Worm (Caenorhabditis elegans) whole organism, young adult: ENCODE data around the gene F37B12.1.

ENCODE experiments used
- B0035.1 ChIP-seq: sonication (generic microtip); optimal IDR thresholded peaks from 2 replicates; lab custom pipeline; 2016; ENCODE audit warnings: missing genetic modification characterization, mild to moderate bottlenecking, missing compliant biosample characterization, missing genotype, missing genetic modification reagents
- B0261.1 ChIP-seq: sonication (generic microtip); optimal IDR thresholded peaks from 2 replicates; lab custom pipeline; 2016; ENCODE audit warnings: mild to moderate bottlenecking, missing genetic modification characterization, moderate library complexity, missing compliant biosample characterization
- F22D6.2 ChIP-seq: sonication (generic microtip); optimal IDR thresholded peaks from 2 replicates; lab custom pipeline; 2016; ENCODE audit warnings: mild to moderate bottlenecking, missing genetic modification characterization, missing compliant biosample characterization
- F23B12.7 ChIP-seq: sonication (generic microtip); optimal IDR thresholded peaks from 2 replicates; lab custom pipeline; 2017; ENCODE audit warnings: missing genetic modification characterization, mild to moderate bottlenecking, missing compliant biosample characterization, antibody characterized with exemption, moderate library complexity; ENCODE audit not compliant: insufficient read depth
- K11D2.4 ChIP-seq: fragments of 200-800 bp; sonication (Bioruptor generic); IDR thresholded peaks from 2 replicates; pipeline ENCODE4 v1.3.6; 2022; ENCODE audit warnings: missing genetic modification reagents, missing genetic modification characterization, missing compliant biosample characterization
- Y53G8AR.9 ChIP-seq: fragments of 200-800 bp; sonication (Bioruptor generic); conservative IDR thresholded peaks from 2 replicates; pipeline ENCODE4 v1.3.6; 2022; ENCODE audit warnings: missing genetic modification reagents, missing genetic modification characterization, missing compliant biosample characterization
- Y67H2A.10 ChIP-seq: fragments of 200-800 bp; sonication (Bioruptor generic); conservative IDR thresholded peaks from 2 replicates; pipeline ENCODE4 v1.3.6; 2022; ENCODE audit warnings: missing genetic modification reagents, missing genetic modification characterization, missing compliant biosample characterization
- Y79H2A.3 ChIP-seq: fragments of 200-800 bp; sonication (Bioruptor generic); conservative IDR thresholded peaks from 2 replicates; pipeline ENCODE4 v1.3.6; 2022; ENCODE audit warnings: missing genetic modification reagents, missing genetic modification characterization, missing compliant biosample characterization
- akir-1 ChIP-seq: fragments of 200-800 bp; sonication (Bioruptor generic); optimal IDR thresholded peaks from 2 replicates; lab custom pipeline; 2018; ENCODE audit warnings: mild to moderate bottlenecking, missing genetic modification characterization, moderate library complexity, missing compliant biosample characterization
- aptf-3 ChIP-seq: fragments of 200-800 bp; sonication (Bioruptor generic); IDR thresholded peaks from 2 replicates; pipeline ENCODE4 v1.3.6; 2022; ENCODE audit warnings: missing genetic modification characterization, missing compliant biosample characterization
- atf-7 ChIP-seq: sonication (generic microtip); optimal IDR thresholded peaks from 2 replicates; lab custom pipeline; 2017; ENCODE audit warnings: mild to moderate bottlenecking, missing genetic modification characterization, missing compliant biosample characterization
- bed-1 ChIP-seq: fragments of 200-800 bp; sonication (Bioruptor generic); IDR thresholded peaks from 2 replicates; pipeline ENCODE4 v1.3.6; 2022; ENCODE audit warnings: missing genetic modification reagents, missing genetic modification characterization, missing compliant biosample characterization
- bed-2 ChIP-seq: fragments of 200-800 bp; sonication (Bioruptor generic); IDR thresholded peaks from 2 replicates; pipeline ENCODE4 v1.3.6; 2022; ENCODE audit warnings: missing genetic modification reagents, missing genetic modification characterization, missing compliant biosample characterization
- ceh-27 ChIP-seq: fragments of 200-800 bp; sonication (Bioruptor generic); optimal IDR thresholded peaks from 2 replicates; lab custom pipeline; 2018; ENCODE audit warnings: mild to moderate bottlenecking, missing genetic modification characterization, moderate library complexity, missing compliant biosample characterization
- ceh-58 ChIP-seq: fragments of 200-800 bp; sonication (Bioruptor generic); IDR thresholded peaks from 2 replicates; pipeline ENCODE4 v1.3.6; 2022; ENCODE audit warnings: missing genetic modification characterization, missing compliant biosample characterization
- dpl-1 ChIP-seq: fragments of 150-350 bp; optimal IDR thresholded peaks from 2 replicates; lab custom pipeline; 2014; ENCODE audit warnings: missing biosample characterization, missing genetic modification reagents, missing genetic modification characterization
- egl-44 ChIP-seq: fragments of 200-800 bp; sonication (Bioruptor generic); IDR thresholded peaks from 2 replicates; pipeline ENCODE4 v1.3.6; 2022; ENCODE audit warnings: missing genetic modification reagents, missing genetic modification characterization, missing compliant biosample characterization
- hlh-12 ChIP-seq: sonication (generic microtip); optimal IDR thresholded peaks from 2 replicates; lab custom pipeline; 2016; ENCODE audit warnings: missing genetic modification characterization, missing compliant biosample characterization
- lag-1 ChIP-seq: fragments of 200-800 bp; sonication (Bioruptor generic); IDR thresholded peaks from 2 replicates; pipeline ENCODE4 v1.3.6; 2022; ENCODE audit warnings: missing genetic modification reagents, missing genetic modification characterization, missing compliant biosample characterization
- lsy-27 ChIP-seq: sonication (generic microtip); optimal IDR thresholded peaks from 2 replicates; lab custom pipeline; 2017; ENCODE audit warnings: missing genetic modification characterization, mild to moderate bottlenecking, missing compliant biosample characterization, antibody characterized with exemption, missing genotype, borderline replicate concordance; ENCODE audit not compliant: insufficient read depth
- madf-3 ChIP-seq: fragments of 200-800 bp; sonication (Bioruptor generic); IDR thresholded peaks from 2 replicates; pipeline ENCODE4 v1.3.6; 2022; ENCODE audit warnings: missing genetic modification reagents, missing genetic modification characterization, missing compliant biosample characterization
- madf-6 ChIP-seq: fragments of 200-800 bp; sonication (Bioruptor generic); IDR thresholded peaks from 2 replicates; pipeline ENCODE4 v1.3.6; 2022; ENCODE audit warnings: missing genetic modification reagents, missing genetic modification characterization, missing compliant biosample characterization
- nhr-80 ChIP-seq: sonication (generic microtip); optimal IDR thresholded peaks from 2 replicates; lab custom pipeline; 2016; ENCODE audit warnings: missing genetic modification characterization, missing compliant biosample characterization
- rcor-1 ChIP-seq: fragments of 200-800 bp; sonication (Bioruptor generic); IDR thresholded peaks from 2 replicates; pipeline ENCODE4 v1.3.6; 2022; ENCODE audit warnings: missing genetic modification reagents, missing genetic modification characterization, missing compliant biosample characterization
- sea-2 ChIP-seq: fragments of 200-800 bp; sonication (Bioruptor generic); IDR thresholded peaks from 2 replicates; pipeline ENCODE4 v1.3.6; 2022; ENCODE audit warnings: missing genetic modification characterization, missing compliant biosample characterization
- snpc-4 ChIP-seq, 5 experiments: fragments of 150-350 bp in 1 of 5; sonication (generic microtip) in 4 of 5; optimal IDR thresholded peaks; 2 replicates each; lab custom pipeline; 2014 to 2018; ENCODE audit warnings: missing genetic modification characterization in 5 of 5, missing biosample characterization in 3 of 5, antibody characterized with exemption in 2 of 5, mild to moderate bottlenecking in 2 of 5, missing compliant biosample characterization in 2 of 5, missing genotype in 2 of 5, moderate library complexity in 2 of 5, missing genetic modification reagents in 1 of 5
- tlf-1 ChIP-seq: fragments of 200-800 bp; sonication (Bioruptor generic); optimal IDR thresholded peaks from 2 replicates; lab custom pipeline; 2018; ENCODE audit warnings: mild to moderate bottlenecking, missing genetic modification characterization, missing compliant biosample characterization
- unc-130 ChIP-seq: sonication (generic microtip); optimal IDR thresholded peaks from 2 replicates; lab custom pipeline; 2016; ENCODE audit warnings: missing genetic modification reagents, missing genetic modification characterization, missing compliant biosample characterization
- zim-3 ChIP-seq: sonication (generic microtip); optimal IDR thresholded peaks from 2 replicates; lab custom pipeline; 2017; ENCODE audit warnings: mild to moderate bottlenecking, missing genetic modification characterization, moderate library complexity, missing compliant biosample characterization
- ztf-28 ChIP-seq: fragments of 200-800 bp; sonication (Bioruptor generic); IDR thresholded peaks from 2 replicates; pipeline ENCODE4 v1.3.6; 2022; ENCODE audit warnings: missing genetic modification reagents, missing genetic modification characterization, missing compliant biosample characterization
- ztf-3 ChIP-seq: fragments of 200-800 bp; sonication (Bioruptor generic); optimal IDR thresholded peaks from 2 replicates; lab custom pipeline; 2018; ENCODE audit warnings: mild to moderate bottlenecking, missing genetic modification characterization, missing compliant biosample characterization

The F37B12.1 gene

DNA sequence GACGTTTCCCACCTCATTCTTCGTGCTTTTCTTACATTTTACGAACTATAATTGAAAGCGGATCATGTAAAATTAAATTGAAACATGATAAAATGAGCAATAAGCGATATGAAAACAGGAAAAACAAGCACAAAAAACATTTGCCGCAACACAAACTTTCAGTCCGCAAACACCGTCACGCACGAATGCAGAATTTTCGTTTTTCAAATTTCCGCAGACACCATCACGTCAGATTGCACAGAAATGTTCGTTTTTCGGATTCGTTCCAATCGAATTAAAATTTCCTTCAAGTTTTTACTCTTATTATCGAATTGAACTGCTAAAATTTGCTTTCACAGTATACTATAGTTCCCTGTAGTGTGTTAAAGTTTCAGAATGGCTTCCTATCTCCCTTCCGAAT, 25.5 kb upstream of the F37B12.1 start, which contains the start of gene chmp-7 (continued):
- TF ChIP-seq lag-1 (GFP tag; lab: Robert Waterston, UW) = no peak
- no peak for TF ChIP-seq egl-44 (GFP tag; lab: Robert Waterston, UW)
- TF ChIP-seq ceh-27 (GFP tag; lab: Kevin White, UChicago) = peak; percentile 60
- TF ChIP-seq B0035.1 (tag; lab: Kevin White, UChicago) = no peak
- TF ChIP-seq madf-3 (GFP tag; lab: Robert Waterston, UW) = 0 out of 2 replicates have a peak, but pooled peaks have one; percentile 64
- TF ChIP-seq F22D6.2 (tag; lab: Kevin White, UChicago) = no peak
- no peak for TF ChIP-seq zim-3 (tag; lab: Kevin White, UChicago)
- no peak for TF ChIP-seq atf-7 (tag; lab: Kevin White, UChicago)

DNA sequence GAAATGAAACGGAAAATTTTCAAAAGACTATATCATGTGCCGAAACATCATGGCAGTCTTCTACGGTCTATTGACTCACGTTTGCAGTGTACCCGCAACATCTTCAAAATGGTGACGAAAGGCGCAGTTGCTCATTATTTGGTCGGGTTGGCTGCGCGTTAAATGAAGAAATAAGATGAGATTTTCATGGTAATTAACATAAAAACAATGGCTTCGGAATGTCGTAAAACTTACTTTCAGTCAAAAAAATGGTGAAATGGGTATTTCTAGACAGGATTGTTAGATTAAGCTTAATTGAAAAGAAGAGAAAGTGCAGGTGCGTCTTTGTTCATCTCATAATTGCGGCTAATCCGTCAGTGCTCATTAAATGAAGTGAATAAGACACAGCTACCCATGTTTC, 24.5 kb upstream of the F37B12.1 start, which contains the start of gene T24B8.7:
T24B8.7 (minus strand) TSS at position 101 of the 400 bp plus-strand sequence.
- no peak for TF ChIP-seq K11D2.4
- 0 out of 2 replicates have a peak, but pooled peaks have one; percentile 20 for TF ChIP-seq ceh-58
- TF ChIP-seq, all 124 proteins: peak for 1

DNA sequence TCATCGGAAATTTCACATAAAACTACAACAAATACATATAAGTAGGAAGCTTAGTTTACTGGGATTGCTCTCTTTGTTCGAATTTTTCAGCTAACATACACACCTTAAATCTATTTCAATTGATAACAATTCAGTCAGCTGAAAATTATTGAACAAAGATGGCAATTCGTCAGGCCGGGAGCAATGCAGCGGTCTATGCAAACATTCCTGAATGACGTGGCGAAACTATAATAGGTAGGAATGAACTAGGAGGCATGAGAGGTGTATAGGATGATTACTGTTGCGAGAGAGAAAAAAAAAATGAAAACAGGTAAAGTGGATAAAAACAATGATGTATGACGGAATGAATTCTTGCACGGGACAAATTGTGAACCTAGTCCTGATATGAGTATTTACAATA, 13.0 kb upstream of the F37B12.1 start:
- TF ChIP-seq Y53G8AR.9 (GFP tag; lab: Robert Waterston, UW) = 0 out of 2 replicates have a peak, but pooled peaks have one; percentile 20
- peak; percentile 53 for TF ChIP-seq nhr-80 (tag; lab: Kevin White, UChicago)
- no peak for TF ChIP-seq rcor-1 (GFP tag; lab: Robert Waterston, UW)

DNA sequence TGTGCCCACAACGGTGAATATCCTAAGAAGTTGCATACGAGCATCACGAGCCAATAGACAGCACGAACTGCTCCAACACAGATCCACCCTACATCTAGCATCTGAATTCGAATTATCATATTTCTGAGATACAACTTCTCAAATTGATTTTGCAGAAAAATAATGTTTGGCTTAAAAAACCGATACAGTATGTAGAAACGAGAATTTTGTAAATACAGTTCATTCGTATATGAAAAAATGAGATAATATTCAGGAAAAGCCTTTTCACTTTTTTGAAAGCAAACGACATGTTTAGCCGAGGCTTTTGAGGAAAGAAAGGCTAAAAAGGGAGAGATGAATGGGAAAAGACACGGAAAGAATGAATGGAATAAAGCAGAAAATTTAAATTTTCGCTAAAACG, 12.2 kb upstream of the F37B12.1 start, which contains the start of gene F37B12.3:
F37B12.3 (minus strand) TSS at position 101 of the 400 bp plus-strand sequence.
- TF ChIP-seq Y79H2A.3 (GFP tag; lab: Robert Waterston, UW) (no peak), Y67H2A.10 (no peak), hlh-12 (no peak)

DNA sequence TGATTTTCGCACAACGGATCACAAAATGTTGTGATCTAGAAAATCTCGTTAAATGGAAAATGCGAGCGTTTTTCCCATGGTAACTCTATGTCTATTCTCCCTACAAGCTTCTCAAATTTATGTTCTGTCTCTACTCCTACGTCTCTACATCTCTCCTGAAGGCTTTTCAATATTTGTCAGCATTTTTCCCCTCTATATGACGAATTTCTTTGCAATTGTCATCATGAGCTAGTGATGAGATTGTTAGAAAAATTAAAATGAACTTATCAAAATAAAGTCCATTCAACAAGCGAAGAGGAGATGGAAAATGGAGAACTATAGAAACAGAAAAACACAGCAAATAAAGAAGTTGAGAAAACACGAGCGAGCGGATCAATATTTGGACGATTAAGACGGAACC, 9.7 kb upstream of the F37B12.1 start:
- TF ChIP-seq sea-2 (GFP tag; lab: Robert Waterston, UW) (no peak), ztf-3 (GFP tag; lab: Kevin White, UChicago) (no peak), F23B12.7 (tag; lab: Kevin White, UChicago) (no peak), ztf-28 (GFP tag; lab: Robert Waterston, UW) (no peak), snpc-4 (GFP tag; optimal IDR thresholded peaks at IDR 0.05; lab: Kevin White, UChicago) (no peak), snpc-4 (tag; optimal IDR thresholded peaks at IDR 0.05; lab: Kevin White, UChicago) (no peak), bed-2 (GFP tag; lab: Robert Waterston, UW) (no peak), B0261.1 (tag; lab: Kevin White, UChicago) (no peak), bed-1 (no peak), madf-6 (GFP tag; lab: Robert Waterston, UW) (no peak), akir-1 (GFP tag; lab: Kevin White, UChicago) (no peak), lsy-27 (tag; lab: Kevin White, UChicago) (no peak), aptf-3 (GFP tag; lab: Robert Waterston, UW) (no peak), tlf-1 (GFP tag; lab: Kevin White, UChicago) (no peak), unc-130 (GFP tag; lab: Kevin White, UChicago) (no peak), dpl-1 (GFP tag; lab: Kevin White, UChicago) (no peak)
